Worm (Caenorhabditis elegans) whole organism, L2 larva: ENCODE measurements around the gene F13B12.2.

ENCODE experiments used
- C34F6.9 ChIP-seq: fragments of 150-350 bp; optimal IDR thresholded peaks from 2 replicates; lab custom pipeline; 2014; ENCODE audit warnings: missing biosample characterization, missing genetic modification characterization
- F13H6.1 ChIP-seq: sonication (generic microtip); optimal IDR thresholded peaks from 2 replicates; lab custom pipeline; 2016; ENCODE audit warnings: missing genetic modification characterization, missing compliant biosample characterization
- R02D3.7 ChIP-seq: fragments of 150-350 bp; optimal IDR thresholded peaks from 2 replicates; lab custom pipeline; 2014; ENCODE audit warnings: missing biosample characterization, missing genetic modification characterization
- Y55F3AM.14 ChIP-seq: fragments of 200-800 bp; sonication (Bioruptor generic); optimal IDR thresholded peaks from 2 replicates; lab custom pipeline; 2018; ENCODE audit warnings: mild to moderate bottlenecking, missing genetic modification characterization, missing compliant biosample characterization
- ZK546.5 ChIP-seq: sonication (generic microtip); optimal IDR thresholded peaks from 2 replicates; lab custom pipeline; 2017; ENCODE audit warnings: missing biosample characterization, missing genetic modification characterization
- ama-1 ChIP-seq: fragments of 150-350 bp; optimal IDR thresholded peaks from 2 replicates; lab custom pipeline; 2018; ENCODE audit warnings: inconsistent platforms
- blmp-1 ChIP-seq: sonication (generic microtip); optimal IDR thresholded peaks from 2 replicates; lab custom pipeline; 2017; ENCODE audit warnings: missing genetic modification characterization, mild to moderate bottlenecking, missing compliant biosample characterization, antibody characterized with exemption, moderate library complexity; ENCODE audit not compliant: insufficient read depth
- ceh-16 ChIP-seq: fragments of 150-350 bp; optimal IDR thresholded peaks from 2 replicates; lab custom pipeline; 2014; ENCODE audit warnings: missing biosample characterization, missing genetic modification characterization
- ceh-82 ChIP-seq: fragments of 150-350 bp; optimal IDR thresholded peaks from 2 replicates; lab custom pipeline; 2014; ENCODE audit warnings: missing biosample characterization, missing genetic modification characterization
- crh-2 ChIP-seq: sonication (generic microtip); optimal IDR thresholded peaks from 2 replicates; lab custom pipeline; 2017; ENCODE audit warnings: missing biosample characterization, missing genetic modification characterization
- egl-27 ChIP-seq: sonication (generic microtip); optimal IDR thresholded peaks from 3 replicates; lab custom pipeline; 2017; ENCODE audit warnings: missing biosample characterization, missing genetic modification reagents, missing genetic modification characterization
- elt-1 ChIP-seq: fragments of 150-350 bp; optimal IDR thresholded peaks from 2 replicates; lab custom pipeline; 2014; ENCODE audit warnings: missing biosample characterization, missing genetic modification characterization
- elt-3 ChIP-seq: sonication (generic microtip); optimal IDR thresholded peaks from 2 replicates; lab custom pipeline; 2017; ENCODE audit warnings: missing biosample characterization, missing genetic modification characterization
- fos-1 ChIP-seq: fragments of 150-350 bp; optimal IDR thresholded peaks from 2 replicates; lab custom pipeline; 2014; ENCODE audit warnings: missing biosample characterization, missing genetic modification characterization
- gmeb-1 ChIP-seq: fragments of 150-350 bp; optimal IDR thresholded peaks from 2 replicates; lab custom pipeline; 2014; ENCODE audit warnings: missing biosample characterization, missing genetic modification characterization
- lin-11 ChIP-seq: fragments of 150-350 bp; sonication (generic microtip); optimal IDR thresholded peaks from 2 replicates; lab custom pipeline; 2014; ENCODE audit warnings: missing biosample characterization, missing genetic modification characterization, inconsistent platforms, mixed read lengths
- lin-13 ChIP-seq: fragments of 150-350 bp; optimal IDR thresholded peaks from 2 replicates; lab custom pipeline; 2014; ENCODE audit warnings: missing biosample characterization, missing genetic modification reagents, missing genetic modification characterization
- lin-39 ChIP-seq: fragments of 150-350 bp; optimal IDR thresholded peaks from 2 replicates; lab custom pipeline; 2014; ENCODE audit warnings: missing biosample characterization, missing genetic modification reagents, missing genetic modification characterization
- lsy-2 ChIP-seq, 2 experiments: fragments of 150-350 bp in 1 of 2; sonication (generic microtip) in 1 of 2; optimal IDR thresholded peaks; 2 replicates each; lab custom pipeline; 2014 to 2017; ENCODE audit warnings: missing biosample characterization in 2 of 2, missing genetic modification characterization in 2 of 2
- mab-5 ChIP-seq: fragments of 150-350 bp; optimal IDR thresholded peaks from 2 replicates; lab custom pipeline; 2014; ENCODE audit warnings: missing biosample characterization, missing genetic modification characterization
- mbf-1 ChIP-seq: sonication (generic microtip); optimal IDR thresholded peaks from 2 replicates; lab custom pipeline; 2017; ENCODE audit warnings: missing biosample characterization, missing genetic modification characterization
- mdl-1 ChIP-seq, 2 experiments: fragments of 150-350 bp in 1 of 2; sonication (generic microtip) in 1 of 2; optimal IDR thresholded peaks; 2 replicates each; lab custom pipeline; 2017; ENCODE audit warnings: missing biosample characterization in 2 of 2, missing genetic modification characterization in 2 of 2
- nhr-10 ChIP-seq: sonication (generic microtip); optimal IDR thresholded peaks from 2 replicates; lab custom pipeline; 2017; ENCODE audit warnings: missing biosample characterization, missing genetic modification characterization
- nhr-129 ChIP-seq: fragments of 150-350 bp; optimal IDR thresholded peaks from 2 replicates; lab custom pipeline; 2014; ENCODE audit warnings: missing biosample characterization, missing genetic modification characterization
- nhr-21 ChIP-seq: fragments of 150-350 bp; optimal IDR thresholded peaks from 2 replicates; lab custom pipeline; 2014; ENCODE audit warnings: missing biosample characterization, missing genetic modification characterization
- nhr-23 ChIP-seq: fragments of 150-350 bp; optimal IDR thresholded peaks from 2 replicates; lab custom pipeline; 2014; ENCODE audit warnings: missing biosample characterization, missing genetic modification reagents, missing genetic modification characterization
- nhr-237 ChIP-seq: fragments of 150-350 bp; optimal IDR thresholded peaks from 2 replicates; lab custom pipeline; 2014; ENCODE audit warnings: missing biosample characterization, missing genetic modification characterization
- nhr-25 ChIP-seq: fragments of 150-350 bp; sonication (generic microtip); optimal IDR thresholded peaks from 3 replicates; lab custom pipeline; 2014; ENCODE audit warnings: missing biosample characterization, missing genetic modification characterization
- nhr-77 ChIP-seq: fragments of 150-350 bp; optimal IDR thresholded peaks from 2 replicates; lab custom pipeline; 2014; ENCODE audit warnings: missing biosample characterization, missing genetic modification characterization
- peb-1 ChIP-seq: fragments of 150-350 bp; optimal IDR thresholded peaks from 2 replicates; lab custom pipeline; 2014; ENCODE audit warnings: missing biosample characterization, missing genetic modification characterization
- skn-1 ChIP-seq: sonication (generic microtip); optimal IDR thresholded peaks from 2 replicates; lab custom pipeline; 2017; ENCODE audit warnings: missing biosample characterization, missing genetic modification characterization
- sma-3 ChIP-seq: sonication (generic microtip); optimal IDR thresholded peaks from 2 replicates; lab custom pipeline; 2016; ENCODE audit warnings: missing genetic modification reagents, missing genetic modification characterization, missing compliant biosample characterization
- sma-9 ChIP-seq, 2 experiments: fragments of 150-350 bp in 1 of 2; sonication (generic microtip) in 1 of 2; optimal IDR thresholded peaks; 2 replicates each; lab custom pipeline; 2014 to 2016; ENCODE audit warnings: missing genetic modification characterization in 2 of 2, mild to moderate bottlenecking in 1 of 2, missing biosample characterization in 1 of 2, missing compliant biosample characterization in 1 of 2, missing genetic modification reagents in 1 of 2, moderate library complexity in 1 of 2
- snpc-4 ChIP-seq: fragments of 150-350 bp; optimal IDR thresholded peaks from 2 replicates; lab custom pipeline; 2014; ENCODE audit warnings: missing biosample characterization, missing genetic modification characterization
- unc-55 ChIP-seq: fragments of 150-350 bp; sonication (generic microtip); optimal IDR thresholded peaks from 3 replicates; lab custom pipeline; 2014; ENCODE audit warnings: missing biosample characterization, missing genetic modification reagents, missing genetic modification characterization
- unc-62 ChIP-seq: fragments of 150-350 bp; optimal IDR thresholded peaks from 2 replicates; lab custom pipeline; 2014; ENCODE audit warnings: missing biosample characterization, missing genetic modification reagents, missing genetic modification characterization
- zag-1 ChIP-seq: fragments of 150-350 bp; optimal IDR thresholded peaks from 2 replicates; lab custom pipeline; 2014; ENCODE audit warnings: missing biosample characterization, missing genetic modification characterization
- ztf-1 ChIP-seq: fragments of 200-800 bp; sonication (Bioruptor generic); conservative IDR thresholded peaks from 2 replicates; pipeline ENCODE4 v1.3.6; 2022; ENCODE audit warnings: missing genetic modification characterization, missing compliant biosample characterization
- ztf-4 ChIP-seq: fragments of 150-350 bp; optimal IDR thresholded peaks from 2 replicates; lab custom pipeline; 2014; ENCODE audit warnings: missing biosample characterization, missing genetic modification characterization

Gene F13B12.2

ce11 chrIV:10422230-10422629 is 6.7 kb downstream of the F13B12.2 start:
- TF ChIP-seq F13H6.1 (peak; percentile 38), zag-1 (no peak)

- peak; percentile 18 for TF ChIP-seq nhr-129
- no peak for TF ChIP-seq elt-1
- peak; percentile 41 for TF ChIP-seq blmp-1 (tag; lab: Kevin White, UChicago)
Observed at ce11 chrIV:10421256-10421655, 7.7 kb downstream of the F13B12.2 start.

ce11 chrIV:10420440-10420839 is 8.5 kb downstream of the F13B12.2 start:
- TF ChIP-seq nhr-10 (tag; lab: Kevin White, UChicago): no peak
- peak; percentile 71 for TF ChIP-seq fos-1 (tag; lab: Kevin White, UChicago)

ce11 chrIV:10419896-10420295 is 9.0 kb downstream of the F13B12.2 start:
- TF ChIP-seq peb-1: no peak
- peak; percentile 44 for TF ChIP-seq C34F6.9 (tag; lab: Kevin White, UChicago)
- TF ChIP-seq gmeb-1 (tag; lab: Kevin White, UChicago): no peak
- TF ChIP-seq skn-1 (tag; lab: Kevin White, UChicago): no peak
- TF ChIP-seq blmp-1 (tag; lab: Kevin White, UChicago): no peak
- no peak for TF ChIP-seq ztf-4
- TF ChIP-seq R02D3.7 (tag; lab: Kevin White, UChicago): no peak
- peak; percentile 18 for TF ChIP-seq nhr-129
- TF ChIP-seq ceh-16: no peak
- TF ChIP-seq nhr-237 (tag; lab: Kevin White, UChicago): no peak
- TF ChIP-seq zag-1: no peak
- no peak for TF ChIP-seq ceh-82 (tag; lab: Kevin White, UChicago)
- no peak for TF ChIP-seq egl-27 (tag; lab: Kevin White, UChicago)
- TF ChIP-seq lin-13: no peak
- TF ChIP-seq sma-9 (GFP tag; optimal IDR thresholded peaks at IDR 0.05; lab: Kevin White, UChicago): no peak
- no peak for TF ChIP-seq sma-9 (tag; optimal IDR thresholded peaks at IDR 0.05; lab: Kevin White, UChicago)
- TF ChIP-seq crh-2 (tag; lab: Kevin White, UChicago): no peak
- TF ChIP-seq ztf-1 (GFP tag; lab: Robert Waterston, UW): no peak
- TF ChIP-seq lsy-2 (tag; optimal IDR thresholded peaks at IDR 0.05; lab: Kevin White, UChicago): no peak
- no peak for TF ChIP-seq nhr-23 (tag; lab: Kevin White, UChicago)
- TF ChIP-seq lin-39 (tag; lab: Kevin White, UChicago): no peak
- TF ChIP-seq mab-5: peak; percentile 12
- TF ChIP-seq ZK546.5 (tag; lab: Kevin White, UChicago): no peak
- TF ChIP-seq Y55F3AM.14: peak; percentile 1
- TF ChIP-seq unc-55 (GFP tag; lab: Kevin White, UChicago): peak; percentile 24
- TF ChIP-seq nhr-10 (tag; lab: Kevin White, UChicago): no peak
- TF ChIP-seq snpc-4 (tag; lab: Kevin White, UChicago): no peak
- TF ChIP-seq mdl-1 (tag; optimal IDR thresholded peaks at IDR 0.05; lab: Kevin White, UChicago): no peak
- no peak for TF ChIP-seq elt-3
- TF ChIP-seq ama-1 (lab: Kevin White, UChicago): no peak
- no peak for TF ChIP-seq fos-1 (tag; lab: Kevin White, UChicago)
- TF ChIP-seq unc-62 (GFP tag; lab: Kevin White, UChicago): no peak
- TF ChIP-seq lin-11 (tag; lab: Kevin White, UChicago): no peak
- no peak for TF ChIP-seq sma-3 (GFP tag; lab: Kevin White, UChicago)
- no peak for TF ChIP-seq nhr-21
- no peak for TF ChIP-seq nhr-77 (tag; lab: Kevin White, UChicago)
- no peak for TF ChIP-seq elt-1
- no peak for TF ChIP-seq mbf-1 (tag; lab: Kevin White, UChicago)
- peak; percentile 32 for TF ChIP-seq nhr-25
- TF ChIP-seq, all 48 proteins: peak for 6
